Worm (Caenorhabditis elegans) whole organism, L2 larva: Measurements from ENCODE around the gene aat-2.
A peak's percentile ranks its signal among the peaks of the same experiment; 100 is the strongest.

Experiments
- F13H6.1 ChIP-seq: sonication (generic microtip); optimal IDR thresholded peaks from 2 replicates; lab custom pipeline; 2016; ENCODE audit warnings: missing genetic modification characterization, missing compliant biosample characterization
- R02D3.7 ChIP-seq: fragments of 150-350 bp; optimal IDR thresholded peaks from 2 replicates; lab custom pipeline; 2014; ENCODE audit warnings: missing biosample characterization, missing genetic modification characterization
- ZK546.5 ChIP-seq: sonication (generic microtip); optimal IDR thresholded peaks from 2 replicates; lab custom pipeline; 2017; ENCODE audit warnings: missing biosample characterization, missing genetic modification characterization
- alr-1 ChIP-seq: fragments of 150-350 bp; optimal IDR thresholded peaks from 2 replicates; lab custom pipeline; 2014; ENCODE audit warnings: missing biosample characterization, missing genetic modification characterization
- ama-1 ChIP-seq: fragments of 150-350 bp; optimal IDR thresholded peaks from 2 replicates; lab custom pipeline; 2018; ENCODE audit warnings: inconsistent platforms
- blmp-1 ChIP-seq: sonication (generic microtip); optimal IDR thresholded peaks from 2 replicates; lab custom pipeline; 2017; ENCODE audit warnings: missing genetic modification characterization, mild to moderate bottlenecking, missing compliant biosample characterization, antibody characterized with exemption, moderate library complexity; ENCODE audit not compliant: insufficient read depth
- ceh-16 ChIP-seq: fragments of 150-350 bp; optimal IDR thresholded peaks from 2 replicates; lab custom pipeline; 2014; ENCODE audit warnings: missing biosample characterization, missing genetic modification characterization
- ceh-82 ChIP-seq: fragments of 150-350 bp; optimal IDR thresholded peaks from 2 replicates; lab custom pipeline; 2014; ENCODE audit warnings: missing biosample characterization, missing genetic modification characterization
- crh-2 ChIP-seq: sonication (generic microtip); optimal IDR thresholded peaks from 2 replicates; lab custom pipeline; 2017; ENCODE audit warnings: missing biosample characterization, missing genetic modification characterization
- dmd-4 ChIP-seq: sonication (generic microtip); optimal IDR thresholded peaks from 2 replicates; lab custom pipeline; 2017; ENCODE audit warnings: missing biosample characterization, missing genetic modification characterization
- egl-27 ChIP-seq: sonication (generic microtip); optimal IDR thresholded peaks from 3 replicates; lab custom pipeline; 2017; ENCODE audit warnings: missing biosample characterization, missing genetic modification reagents, missing genetic modification characterization
- elt-1 ChIP-seq: fragments of 150-350 bp; optimal IDR thresholded peaks from 2 replicates; lab custom pipeline; 2014; ENCODE audit warnings: missing biosample characterization, missing genetic modification characterization
- fos-1 ChIP-seq: fragments of 150-350 bp; optimal IDR thresholded peaks from 2 replicates; lab custom pipeline; 2014; ENCODE audit warnings: missing biosample characterization, missing genetic modification characterization
- lin-11 ChIP-seq: fragments of 150-350 bp; sonication (generic microtip); optimal IDR thresholded peaks from 2 replicates; lab custom pipeline; 2014; ENCODE audit warnings: missing biosample characterization, missing genetic modification characterization, inconsistent platforms, mixed read lengths
- lin-39 ChIP-seq: fragments of 150-350 bp; optimal IDR thresholded peaks from 2 replicates; lab custom pipeline; 2014; ENCODE audit warnings: missing biosample characterization, missing genetic modification reagents, missing genetic modification characterization
- lsy-2 ChIP-seq, 2 experiments: fragments of 150-350 bp in 1 of 2; sonication (generic microtip) in 1 of 2; optimal IDR thresholded peaks; 2 replicates each; lab custom pipeline; 2014 to 2017; ENCODE audit warnings: missing biosample characterization in 2 of 2, missing genetic modification characterization in 2 of 2
- mbf-1 ChIP-seq: sonication (generic microtip); optimal IDR thresholded peaks from 2 replicates; lab custom pipeline; 2017; ENCODE audit warnings: missing biosample characterization, missing genetic modification characterization
- mdl-1 ChIP-seq, 2 experiments: fragments of 150-350 bp in 1 of 2; sonication (generic microtip) in 1 of 2; optimal IDR thresholded peaks; 2 replicates each; lab custom pipeline; 2017; ENCODE audit warnings: missing biosample characterization in 2 of 2, missing genetic modification characterization in 2 of 2
- nhr-10 ChIP-seq: sonication (generic microtip); optimal IDR thresholded peaks from 2 replicates; lab custom pipeline; 2017; ENCODE audit warnings: missing biosample characterization, missing genetic modification characterization
- nhr-11 ChIP-seq: fragments of 150-350 bp; optimal IDR thresholded peaks from 2 replicates; lab custom pipeline; 2014; ENCODE audit warnings: missing biosample characterization, missing genetic modification characterization
- nhr-12 ChIP-seq: fragments of 150-350 bp; optimal IDR thresholded peaks from 2 replicates; lab custom pipeline; 2014; ENCODE audit warnings: missing biosample characterization, missing genetic modification characterization
- nhr-21 ChIP-seq: fragments of 150-350 bp; optimal IDR thresholded peaks from 2 replicates; lab custom pipeline; 2014; ENCODE audit warnings: missing biosample characterization, missing genetic modification characterization
- nhr-237 ChIP-seq: fragments of 150-350 bp; optimal IDR thresholded peaks from 2 replicates; lab custom pipeline; 2014; ENCODE audit warnings: missing biosample characterization, missing genetic modification characterization
- nhr-6 ChIP-seq: fragments of 150-350 bp; optimal IDR thresholded peaks from 2 replicates; lab custom pipeline; 2014; ENCODE audit warnings: missing biosample characterization, missing genetic modification characterization
- peb-1 ChIP-seq: fragments of 150-350 bp; optimal IDR thresholded peaks from 2 replicates; lab custom pipeline; 2014; ENCODE audit warnings: missing biosample characterization, missing genetic modification characterization
- skn-1 ChIP-seq: sonication (generic microtip); optimal IDR thresholded peaks from 2 replicates; lab custom pipeline; 2017; ENCODE audit warnings: missing biosample characterization, missing genetic modification characterization
- sma-3 ChIP-seq: sonication (generic microtip); optimal IDR thresholded peaks from 2 replicates; lab custom pipeline; 2016; ENCODE audit warnings: missing genetic modification reagents, missing genetic modification characterization, missing compliant biosample characterization
- sma-9 ChIP-seq, 2 experiments: fragments of 150-350 bp in 1 of 2; sonication (generic microtip) in 1 of 2; optimal IDR thresholded peaks; 2 replicates each; lab custom pipeline; 2014 to 2016; ENCODE audit warnings: missing genetic modification characterization in 2 of 2, mild to moderate bottlenecking in 1 of 2, missing biosample characterization in 1 of 2, missing compliant biosample characterization in 1 of 2, missing genetic modification reagents in 1 of 2, moderate library complexity in 1 of 2
- unc-39 ChIP-seq: fragments of 150-350 bp; optimal IDR thresholded peaks from 2 replicates; lab custom pipeline; 2014; ENCODE audit warnings: missing biosample characterization, missing genetic modification characterization
- unc-55 ChIP-seq: fragments of 150-350 bp; sonication (generic microtip); optimal IDR thresholded peaks from 3 replicates; lab custom pipeline; 2014; ENCODE audit warnings: missing biosample characterization, missing genetic modification reagents, missing genetic modification characterization
- unc-62 ChIP-seq: fragments of 150-350 bp; optimal IDR thresholded peaks from 2 replicates; lab custom pipeline; 2014; ENCODE audit warnings: missing biosample characterization, missing genetic modification reagents, missing genetic modification characterization
- zag-1 ChIP-seq: fragments of 150-350 bp; optimal IDR thresholded peaks from 2 replicates; lab custom pipeline; 2014; ENCODE audit warnings: missing biosample characterization, missing genetic modification characterization
- ztf-11 ChIP-seq: sonication (generic microtip); optimal IDR thresholded peaks from 2 replicates; lab custom pipeline; 2017; ENCODE audit warnings: missing biosample characterization, missing genetic modification characterization

Gene aat-2

DNA sequence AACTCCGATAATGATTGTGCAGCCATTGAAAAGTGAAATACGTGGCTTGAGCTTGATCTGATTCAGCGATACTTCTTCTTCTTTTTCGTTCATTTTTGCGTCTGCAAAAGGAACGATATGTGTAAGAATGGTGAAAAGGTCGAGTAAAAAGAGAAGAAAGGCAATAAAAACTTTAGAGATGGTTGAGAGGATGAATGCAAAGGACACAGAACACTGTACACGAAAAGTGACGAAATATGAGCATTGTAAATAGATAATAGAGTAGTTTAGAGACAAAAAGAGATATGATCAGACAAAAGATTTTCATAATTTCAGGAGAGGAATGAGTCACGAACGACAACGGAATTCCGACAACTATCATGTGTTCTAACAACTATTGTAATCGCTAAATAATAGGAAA lies at the start of gene aat-2:
TSS of gene aat-2 (minus strand) at position 101 of the 400 bp plus-strand sequence.
- TF ChIP-seq elt-1 (no peak), ceh-82 (no peak), nhr-237 (tag; lab: Kevin White, UChicago) (no peak), mbf-1 (tag; lab: Kevin White, UChicago) (no peak), lin-11 (tag; lab: Kevin White, UChicago) (no peak), lsy-2 (tag; optimal IDR thresholded peaks at IDR 0.05; lab: Kevin White, UChicago) (no peak), ztf-11 (tag; lab: Kevin White, UChicago) (no peak), unc-62 (no peak), lin-39 (tag; lab: Kevin White, UChicago) (no peak), skn-1 (tag; lab: Kevin White, UChicago) (no peak), sma-9 (GFP tag; optimal IDR thresholded peaks at IDR 0.05; lab: Kevin White, UChicago) (no peak), sma-9 (tag; optimal IDR thresholded peaks at IDR 0.05; lab: Kevin White, UChicago) (no peak), nhr-12 (tag; lab: Kevin White, UChicago) (no peak), nhr-10 (tag; lab: Kevin White, UChicago) (no peak), unc-39 (tag; lab: Kevin White, UChicago) (no peak), nhr-21 (tag; lab: Kevin White, UChicago) (no peak), nhr-6 (no peak)

DNA sequence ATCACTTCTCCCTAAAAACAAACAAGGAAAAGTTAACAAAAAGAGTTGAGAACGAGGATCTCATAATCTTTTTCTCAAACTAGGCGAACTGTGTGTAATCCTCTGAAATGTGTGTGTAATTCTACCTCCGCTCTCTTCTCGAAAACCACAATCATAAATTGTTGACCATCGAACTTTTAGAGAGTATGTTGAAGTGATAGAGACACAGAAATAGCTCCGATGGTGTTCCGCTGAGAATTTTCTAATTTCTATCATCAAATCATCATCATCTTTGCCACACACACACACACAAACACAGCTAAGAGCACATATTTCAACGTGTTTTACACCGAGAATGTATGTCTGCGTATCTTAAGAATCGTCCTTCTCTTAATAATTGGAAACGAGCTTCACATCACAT lies 49.4 kb upstream of the aat-2 start:
- TF ChIP-seq mdl-1 (tag; optimal IDR thresholded peaks at IDR 0.05; lab: Kevin White, UChicago) (no peak), F13H6.1 (tag; lab: Kevin White, UChicago) (peak; percentile 17)

DNA sequence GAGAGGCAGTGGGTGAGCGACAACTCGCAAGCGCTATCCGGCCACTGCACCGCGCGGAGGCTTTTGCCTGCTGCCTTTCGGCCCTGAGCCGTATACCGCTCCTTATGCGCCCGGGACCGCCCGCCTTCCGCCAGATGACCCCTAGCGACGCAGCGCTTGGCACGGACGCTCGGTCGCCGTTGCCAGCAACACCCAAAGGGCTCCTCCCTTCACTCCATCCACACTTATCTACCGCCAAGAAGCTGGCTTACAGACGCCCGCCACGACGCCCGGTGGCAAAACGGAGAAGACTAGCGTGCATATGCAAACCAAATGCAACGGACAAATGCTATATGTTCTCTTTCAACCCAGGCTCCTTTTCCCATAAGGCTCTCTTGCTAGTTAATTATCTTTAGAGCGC lies 47.2 kb upstream of the aat-2 start:
- TF ChIP-seq ama-1 (lab: Kevin White, UChicago): no peak
- no peak for TF ChIP-seq sma-3 (GFP tag; lab: Kevin White, UChicago)
- peak; percentile 29 for TF ChIP-seq unc-55
- TF ChIP-seq zag-1 (tag; lab: Kevin White, UChicago): peak; percentile 17
- TF ChIP-seq egl-27 (tag; lab: Kevin White, UChicago): no peak
- TF ChIP-seq dmd-4: no peak
- no peak for TF ChIP-seq crh-2 (tag; lab: Kevin White, UChicago)
- TF ChIP-seq nhr-21 (tag; lab: Kevin White, UChicago): peak; percentile 3
- TF ChIP-seq lin-11 (tag; lab: Kevin White, UChicago): peak; percentile 28

DNA sequence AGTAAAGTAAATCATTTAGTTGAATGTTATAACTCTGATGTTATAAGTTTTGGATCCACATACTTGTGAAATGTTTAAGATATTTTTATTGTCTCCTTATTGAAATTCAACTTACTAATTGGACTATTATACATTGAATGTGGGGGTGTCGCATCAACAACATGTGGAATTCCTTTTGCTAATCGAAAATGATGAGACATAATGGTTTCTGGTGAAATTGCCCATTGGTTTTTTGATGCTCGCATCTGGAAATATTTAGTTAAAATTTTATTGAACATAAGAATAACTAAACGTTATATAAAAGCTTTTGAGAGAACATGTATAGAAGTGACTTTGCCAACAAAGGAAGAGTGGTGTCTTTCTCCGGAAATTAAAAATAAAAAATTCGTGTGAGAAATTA lies 45.8 kb upstream of the aat-2 start, which contains the start of gene ZK682.7:
TSS of gene ZK682.7 (minus strand) at position 247 of the 400 bp plus-strand sequence.
- no peak for TF ChIP-seq alr-1 (tag; lab: Kevin White, UChicago)
- no peak for TF ChIP-seq ceh-16 (tag; lab: Kevin White, UChicago)
- no peak for TF ChIP-seq nhr-6
- no peak for TF ChIP-seq nhr-12 (tag; lab: Kevin White, UChicago)
- TF ChIP-seq nhr-11 (tag; lab: Kevin White, UChicago): no peak
- TF ChIP-seq blmp-1 (tag; lab: Kevin White, UChicago): no peak
- no peak for TF ChIP-seq R02D3.7 (tag; lab: Kevin White, UChicago)
- no peak for TF ChIP-seq elt-1
- TF ChIP-seq ZK546.5: no peak
- no peak for TF ChIP-seq crh-2 (tag; lab: Kevin White, UChicago)
- TF ChIP-seq ceh-82: no peak

DNA sequence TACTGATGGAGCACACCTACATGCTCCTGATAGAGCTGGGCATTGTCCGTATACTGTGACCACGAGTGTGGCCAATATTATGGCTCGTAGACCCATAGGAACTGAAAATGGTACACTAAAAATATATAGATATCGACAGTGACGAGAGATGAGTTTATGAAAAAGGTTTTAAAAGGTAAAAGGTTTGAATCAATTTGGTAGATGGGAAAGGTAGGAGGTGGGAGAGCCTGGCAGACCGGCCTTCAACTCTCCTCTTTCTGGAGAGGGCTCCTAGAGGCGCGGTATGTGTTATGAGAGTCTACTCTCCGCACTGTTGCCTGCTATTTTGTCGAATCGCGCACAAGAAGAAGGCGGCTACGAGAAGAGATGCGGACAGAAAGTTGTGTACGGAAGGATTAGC lies 41.3 kb upstream of the aat-2 start, which contains the start of gene lron-2:
TSS of gene lron-2 (minus strand) at position 101 of the 400 bp plus-strand sequence.
- TF ChIP-seq nhr-237 (tag; lab: Kevin White, UChicago) (no peak), peb-1 (tag; lab: Kevin White, UChicago) (peak; percentile 17)

DNA sequence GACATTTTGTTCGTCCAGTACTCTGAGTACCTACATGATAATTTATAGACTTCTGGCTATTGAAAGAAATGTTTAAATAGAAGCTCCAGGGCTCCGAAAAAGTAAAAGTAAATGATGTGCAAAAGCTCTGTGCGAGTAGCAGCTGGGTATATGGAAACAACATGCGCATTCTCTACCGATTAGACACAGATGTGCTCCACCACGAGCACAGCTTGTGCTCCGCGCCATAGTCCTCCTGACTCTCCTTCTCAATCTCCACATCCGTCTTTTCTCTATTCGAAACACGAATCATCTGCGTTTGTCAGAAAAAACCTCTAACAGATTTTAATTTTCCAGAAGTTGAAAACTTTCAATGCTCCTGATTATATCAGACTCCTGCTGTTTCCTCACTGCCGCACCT lies 37.3 kb upstream of the aat-2 start:
- TF ChIP-seq ztf-11 (tag; lab: Kevin White, UChicago): no peak
- no peak for TF ChIP-seq F13H6.1 (tag; lab: Kevin White, UChicago)
- TF ChIP-seq fos-1 (tag; lab: Kevin White, UChicago): no peak
- no peak for TF ChIP-seq ceh-82
- TF ChIP-seq, all 48 proteins: peak for 0
